Worm (Caenorhabditis elegans) whole organism, L2 larva: ENCODE results near the gene smvt-1.

Experiments
- C34F6.9 ChIP-seq: fragments of 150-350 bp; optimal IDR thresholded peaks from 2 replicates; lab custom pipeline; 2014; ENCODE audit warnings: missing biosample characterization, missing genetic modification characterization
- F13H6.1 ChIP-seq: sonication (generic microtip); optimal IDR thresholded peaks from 2 replicates; lab custom pipeline; 2016; ENCODE audit warnings: missing genetic modification characterization, missing compliant biosample characterization
- R02D3.7 ChIP-seq: fragments of 150-350 bp; optimal IDR thresholded peaks from 2 replicates; lab custom pipeline; 2014; ENCODE audit warnings: missing biosample characterization, missing genetic modification characterization
- Y55F3AM.14 ChIP-seq: fragments of 200-800 bp; sonication (Bioruptor generic); optimal IDR thresholded peaks from 2 replicates; lab custom pipeline; 2018; ENCODE audit warnings: mild to moderate bottlenecking, missing genetic modification characterization, missing compliant biosample characterization
- ZK546.5 ChIP-seq: sonication (generic microtip); optimal IDR thresholded peaks from 2 replicates; lab custom pipeline; 2017; ENCODE audit warnings: missing biosample characterization, missing genetic modification characterization
- alr-1 ChIP-seq: fragments of 150-350 bp; optimal IDR thresholded peaks from 2 replicates; lab custom pipeline; 2014; ENCODE audit warnings: missing biosample characterization, missing genetic modification characterization
- aly-2 ChIP-seq: fragments of 150-350 bp; optimal IDR thresholded peaks from 2 replicates; lab custom pipeline; 2014; ENCODE audit warnings: missing biosample characterization, missing genetic modification characterization
- ama-1 ChIP-seq: fragments of 150-350 bp; optimal IDR thresholded peaks from 2 replicates; lab custom pipeline; 2018; ENCODE audit warnings: inconsistent platforms
- blmp-1 ChIP-seq: sonication (generic microtip); optimal IDR thresholded peaks from 2 replicates; lab custom pipeline; 2017; ENCODE audit warnings: missing genetic modification characterization, mild to moderate bottlenecking, missing compliant biosample characterization, antibody characterized with exemption, moderate library complexity; ENCODE audit not compliant: insufficient read depth
- ceh-82 ChIP-seq: fragments of 150-350 bp; optimal IDR thresholded peaks from 2 replicates; lab custom pipeline; 2014; ENCODE audit warnings: missing biosample characterization, missing genetic modification characterization
- crh-2 ChIP-seq: sonication (generic microtip); optimal IDR thresholded peaks from 2 replicates; lab custom pipeline; 2017; ENCODE audit warnings: missing biosample characterization, missing genetic modification characterization
- dmd-4 ChIP-seq: sonication (generic microtip); optimal IDR thresholded peaks from 2 replicates; lab custom pipeline; 2017; ENCODE audit warnings: missing biosample characterization, missing genetic modification characterization
- egl-27 ChIP-seq: sonication (generic microtip); optimal IDR thresholded peaks from 3 replicates; lab custom pipeline; 2017; ENCODE audit warnings: missing biosample characterization, missing genetic modification reagents, missing genetic modification characterization
- elt-1 ChIP-seq: fragments of 150-350 bp; optimal IDR thresholded peaks from 2 replicates; lab custom pipeline; 2014; ENCODE audit warnings: missing biosample characterization, missing genetic modification characterization
- elt-3 ChIP-seq: sonication (generic microtip); optimal IDR thresholded peaks from 2 replicates; lab custom pipeline; 2017; ENCODE audit warnings: missing biosample characterization, missing genetic modification characterization
- fos-1 ChIP-seq: fragments of 150-350 bp; optimal IDR thresholded peaks from 2 replicates; lab custom pipeline; 2014; ENCODE audit warnings: missing biosample characterization, missing genetic modification characterization
- gmeb-1 ChIP-seq: fragments of 150-350 bp; optimal IDR thresholded peaks from 2 replicates; lab custom pipeline; 2014; ENCODE audit warnings: missing biosample characterization, missing genetic modification characterization
- lin-11 ChIP-seq: fragments of 150-350 bp; sonication (generic microtip); optimal IDR thresholded peaks from 2 replicates; lab custom pipeline; 2014; ENCODE audit warnings: missing biosample characterization, missing genetic modification characterization, inconsistent platforms, mixed read lengths
- lin-13 ChIP-seq: fragments of 150-350 bp; optimal IDR thresholded peaks from 2 replicates; lab custom pipeline; 2014; ENCODE audit warnings: missing biosample characterization, missing genetic modification reagents, missing genetic modification characterization
- lin-39 ChIP-seq: fragments of 150-350 bp; optimal IDR thresholded peaks from 2 replicates; lab custom pipeline; 2014; ENCODE audit warnings: missing biosample characterization, missing genetic modification reagents, missing genetic modification characterization
- lsy-2 ChIP-seq, 2 experiments: fragments of 150-350 bp in 1 of 2; sonication (generic microtip) in 1 of 2; optimal IDR thresholded peaks; 2 replicates each; lab custom pipeline; 2014 to 2017; ENCODE audit warnings: missing biosample characterization in 2 of 2, missing genetic modification characterization in 2 of 2
- mab-5 ChIP-seq: fragments of 150-350 bp; optimal IDR thresholded peaks from 2 replicates; lab custom pipeline; 2014; ENCODE audit warnings: missing biosample characterization, missing genetic modification characterization
- mbf-1 ChIP-seq: sonication (generic microtip); optimal IDR thresholded peaks from 2 replicates; lab custom pipeline; 2017; ENCODE audit warnings: missing biosample characterization, missing genetic modification characterization
- mdl-1 ChIP-seq, 2 experiments: fragments of 150-350 bp in 1 of 2; sonication (generic microtip) in 1 of 2; optimal IDR thresholded peaks; 2 replicates each; lab custom pipeline; 2017; ENCODE audit warnings: missing biosample characterization in 2 of 2, missing genetic modification characterization in 2 of 2
- nhr-10 ChIP-seq: sonication (generic microtip); optimal IDR thresholded peaks from 2 replicates; lab custom pipeline; 2017; ENCODE audit warnings: missing biosample characterization, missing genetic modification characterization
- nhr-11 ChIP-seq: fragments of 150-350 bp; optimal IDR thresholded peaks from 2 replicates; lab custom pipeline; 2014; ENCODE audit warnings: missing biosample characterization, missing genetic modification characterization
- nhr-12 ChIP-seq: fragments of 150-350 bp; optimal IDR thresholded peaks from 2 replicates; lab custom pipeline; 2014; ENCODE audit warnings: missing biosample characterization, missing genetic modification characterization
- nhr-129 ChIP-seq: fragments of 150-350 bp; optimal IDR thresholded peaks from 2 replicates; lab custom pipeline; 2014; ENCODE audit warnings: missing biosample characterization, missing genetic modification characterization
- nhr-21 ChIP-seq: fragments of 150-350 bp; optimal IDR thresholded peaks from 2 replicates; lab custom pipeline; 2014; ENCODE audit warnings: missing biosample characterization, missing genetic modification characterization
- nhr-23 ChIP-seq: fragments of 150-350 bp; optimal IDR thresholded peaks from 2 replicates; lab custom pipeline; 2014; ENCODE audit warnings: missing biosample characterization, missing genetic modification reagents, missing genetic modification characterization
- nhr-237 ChIP-seq: fragments of 150-350 bp; optimal IDR thresholded peaks from 2 replicates; lab custom pipeline; 2014; ENCODE audit warnings: missing biosample characterization, missing genetic modification characterization
- nhr-25 ChIP-seq: fragments of 150-350 bp; sonication (generic microtip); optimal IDR thresholded peaks from 3 replicates; lab custom pipeline; 2014; ENCODE audit warnings: missing biosample characterization, missing genetic modification characterization
- nhr-6 ChIP-seq: fragments of 150-350 bp; optimal IDR thresholded peaks from 2 replicates; lab custom pipeline; 2014; ENCODE audit warnings: missing biosample characterization, missing genetic modification characterization
- peb-1 ChIP-seq: fragments of 150-350 bp; optimal IDR thresholded peaks from 2 replicates; lab custom pipeline; 2014; ENCODE audit warnings: missing biosample characterization, missing genetic modification characterization
- sem-4 ChIP-seq: fragments of 150-350 bp; optimal IDR thresholded peaks from 2 replicates; lab custom pipeline; 2014; ENCODE audit warnings: missing biosample characterization, missing genetic modification reagents, missing genetic modification characterization
- sma-3 ChIP-seq: sonication (generic microtip); optimal IDR thresholded peaks from 2 replicates; lab custom pipeline; 2016; ENCODE audit warnings: missing genetic modification reagents, missing genetic modification characterization, missing compliant biosample characterization
- sma-9 ChIP-seq, 2 experiments: fragments of 150-350 bp in 1 of 2; sonication (generic microtip) in 1 of 2; optimal IDR thresholded peaks; 2 replicates each; lab custom pipeline; 2014 to 2016; ENCODE audit warnings: missing genetic modification characterization in 2 of 2, mild to moderate bottlenecking in 1 of 2, missing biosample characterization in 1 of 2, missing compliant biosample characterization in 1 of 2, missing genetic modification reagents in 1 of 2, moderate library complexity in 1 of 2
- snpc-4 ChIP-seq: fragments of 150-350 bp; optimal IDR thresholded peaks from 2 replicates; lab custom pipeline; 2014; ENCODE audit warnings: missing biosample characterization, missing genetic modification characterization
- unc-39 ChIP-seq: fragments of 150-350 bp; optimal IDR thresholded peaks from 2 replicates; lab custom pipeline; 2014; ENCODE audit warnings: missing biosample characterization, missing genetic modification characterization
- unc-55 ChIP-seq: fragments of 150-350 bp; sonication (generic microtip); optimal IDR thresholded peaks from 3 replicates; lab custom pipeline; 2014; ENCODE audit warnings: missing biosample characterization, missing genetic modification reagents, missing genetic modification characterization
- unc-62 ChIP-seq: fragments of 150-350 bp; optimal IDR thresholded peaks from 2 replicates; lab custom pipeline; 2014; ENCODE audit warnings: missing biosample characterization, missing genetic modification reagents, missing genetic modification characterization
- zag-1 ChIP-seq: fragments of 150-350 bp; optimal IDR thresholded peaks from 2 replicates; lab custom pipeline; 2014; ENCODE audit warnings: missing biosample characterization, missing genetic modification characterization
- ztf-1 ChIP-seq: fragments of 200-800 bp; sonication (Bioruptor generic); conservative IDR thresholded peaks from 2 replicates; pipeline ENCODE4 v1.3.6; 2022; ENCODE audit warnings: missing genetic modification characterization, missing compliant biosample characterization
- ztf-11 ChIP-seq: sonication (generic microtip); optimal IDR thresholded peaks from 2 replicates; lab custom pipeline; 2017; ENCODE audit warnings: missing biosample characterization, missing genetic modification characterization
- ztf-4 ChIP-seq: fragments of 150-350 bp; optimal IDR thresholded peaks from 2 replicates; lab custom pipeline; 2014; ENCODE audit warnings: missing biosample characterization, missing genetic modification characterization

smvt-1 gene

DNA sequence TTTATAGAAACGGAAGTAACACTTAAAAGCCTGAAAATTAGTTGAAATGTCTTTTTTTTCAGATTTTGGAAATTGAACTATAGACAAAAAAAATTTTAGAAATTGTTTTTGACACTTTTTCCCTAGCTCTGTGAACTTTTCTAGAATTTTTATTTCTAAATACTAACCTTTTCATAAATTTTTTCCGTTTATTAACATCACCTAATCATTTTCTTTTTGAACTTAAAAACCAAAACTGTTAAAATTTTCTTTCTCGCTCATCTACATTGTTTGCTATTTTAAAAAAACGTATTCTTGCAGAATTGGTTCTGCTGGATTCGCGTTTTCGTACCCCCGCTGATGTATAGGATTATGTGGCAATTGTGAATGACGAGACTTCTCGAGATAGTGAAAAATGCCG lies 44.9 kb upstream of the smvt-1 start, which contains the start of the genes nhr-40 and T03G6.7:
TSS of gene nhr-40 (plus strand) at position 301 of the 400 bp plus-strand sequence.
TSS of gene T03G6.7 (plus strand) at position 337 of the 400 bp plus-strand sequence.
- TF ChIP-seq gmeb-1, result no peak
- TF ChIP-seq nhr-11 (tag; lab: Kevin White, UChicago), result no peak
- no peak for TF ChIP-seq nhr-237 (tag; lab: Kevin White, UChicago)
- TF ChIP-seq ztf-11 (tag; lab: Kevin White, UChicago), result no peak
- TF ChIP-seq nhr-12 (tag; lab: Kevin White, UChicago), result no peak
- no peak for TF ChIP-seq zag-1 (tag; lab: Kevin White, UChicago)
- TF ChIP-seq sma-3 (GFP tag; lab: Kevin White, UChicago), result no peak
- TF ChIP-seq unc-62 (GFP tag; lab: Kevin White, UChicago), result no peak
- TF ChIP-seq alr-1 (tag; lab: Kevin White, UChicago), result no peak
- TF ChIP-seq mab-5 (tag; lab: Kevin White, UChicago), result no peak

DNA sequence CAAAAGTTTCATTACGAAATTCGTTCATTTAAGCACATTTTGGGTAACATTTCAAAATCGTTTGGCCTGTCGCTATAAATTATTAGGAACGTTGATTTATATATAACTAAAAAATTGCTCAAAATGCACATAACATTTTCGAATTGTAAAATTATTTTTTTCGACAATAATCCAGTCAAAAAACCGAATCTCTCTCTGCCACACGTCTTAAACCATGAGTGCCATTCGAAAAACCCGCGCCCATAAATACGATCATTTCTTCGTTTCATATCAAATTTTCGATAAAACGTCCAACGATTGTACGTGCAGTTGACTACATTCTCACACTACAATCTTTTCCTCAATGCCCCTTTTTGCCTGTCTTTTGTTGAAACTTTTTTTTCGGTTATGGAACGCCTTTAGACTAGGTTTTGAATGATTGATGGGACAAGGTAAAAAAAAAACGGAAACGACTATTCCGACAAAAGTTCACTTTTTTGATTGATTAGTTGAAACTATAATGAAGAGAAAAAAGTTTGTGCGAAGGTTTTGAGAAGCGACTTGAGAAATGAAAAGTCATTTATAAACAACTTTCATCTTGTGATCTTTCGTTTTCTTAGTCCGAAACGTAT lies 44.0 kb upstream of the smvt-1 start:
- TF ChIP-seq peb-1 (tag; lab: Kevin White, UChicago), result no peak
- no peak for TF ChIP-seq unc-62 (GFP tag; lab: Kevin White, UChicago)
- no peak for TF ChIP-seq gmeb-1
- TF ChIP-seq dmd-4 (tag; lab: Kevin White, UChicago), result no peak
- TF ChIP-seq elt-3 (tag; lab: Kevin White, UChicago), result no peak
- peak; percentile 28 for TF ChIP-seq crh-2
- peak; percentile 23 for TF ChIP-seq sma-9 (GFP tag; optimal IDR thresholded peaks at IDR 0.05; lab: Kevin White, UChicago)
- TF ChIP-seq sma-9 (tag; optimal IDR thresholded peaks at IDR 0.05; lab: Kevin White, UChicago), result no peak
- peak; percentile 70 for TF ChIP-seq ama-1
- no peak for TF ChIP-seq nhr-11 (tag; lab: Kevin White, UChicago)
- TF ChIP-seq fos-1 (tag; lab: Kevin White, UChicago), result no peak
- no peak for TF ChIP-seq mab-5 (tag; lab: Kevin White, UChicago)
- no peak for TF ChIP-seq nhr-23 (tag; lab: Kevin White, UChicago)
- no peak for TF ChIP-seq lin-39
- TF ChIP-seq aly-2, result no peak
- no peak for TF ChIP-seq C34F6.9
- TF ChIP-seq unc-39 (tag; lab: Kevin White, UChicago), result no peak
- TF ChIP-seq lin-13 (GFP tag; lab: Kevin White, UChicago), result no peak
- no peak for TF ChIP-seq nhr-10
- TF ChIP-seq ztf-1 (GFP tag; lab: Robert Waterston, UW), result no peak
- TF ChIP-seq ztf-11 (tag; lab: Kevin White, UChicago), result no peak
- no peak for TF ChIP-seq snpc-4 (tag; lab: Kevin White, UChicago)
- peak; percentile 27 for TF ChIP-seq nhr-129 (tag; lab: Kevin White, UChicago)
- no peak for TF ChIP-seq F13H6.1
- TF ChIP-seq nhr-6, result no peak

- no peak for TF ChIP-seq nhr-10
- no peak for TF ChIP-seq alr-1 (tag; lab: Kevin White, UChicago)
- TF ChIP-seq ZK546.5, result no peak
- no peak for TF ChIP-seq ama-1
- peak; percentile 43 for TF ChIP-seq nhr-21 (tag; lab: Kevin White, UChicago)
- TF ChIP-seq peb-1 (tag; lab: Kevin White, UChicago), result no peak
- no peak for TF ChIP-seq aly-2
- no peak for TF ChIP-seq unc-62 (GFP tag; lab: Kevin White, UChicago)
- no peak for TF ChIP-seq nhr-23 (tag; lab: Kevin White, UChicago)
- TF ChIP-seq nhr-129 (tag; lab: Kevin White, UChicago), result peak; percentile 61
- TF ChIP-seq mab-5 (tag; lab: Kevin White, UChicago), result no peak
- TF ChIP-seq sma-9 (GFP tag; optimal IDR thresholded peaks at IDR 0.05; lab: Kevin White, UChicago), result peak; percentile 84
- no peak for TF ChIP-seq sma-9 (tag; optimal IDR thresholded peaks at IDR 0.05; lab: Kevin White, UChicago)
- no peak for TF ChIP-seq dmd-4 (tag; lab: Kevin White, UChicago)
- TF ChIP-seq elt-3 (tag; lab: Kevin White, UChicago), result no peak
- TF ChIP-seq lin-39, result no peak
- TF ChIP-seq zag-1 (tag; lab: Kevin White, UChicago), result no peak
- TF ChIP-seq ztf-4 (tag; lab: Kevin White, UChicago), result no peak
- TF ChIP-seq unc-39 (tag; lab: Kevin White, UChicago), result no peak
- no peak for TF ChIP-seq gmeb-1
- TF ChIP-seq lin-11 (tag; lab: Kevin White, UChicago), result no peak
- no peak for TF ChIP-seq ceh-82
- TF ChIP-seq sem-4 (tag; lab: Kevin White, UChicago), result no peak
- no peak for TF ChIP-seq nhr-11 (tag; lab: Kevin White, UChicago)
- no peak for TF ChIP-seq ztf-1 (GFP tag; lab: Robert Waterston, UW)
- TF ChIP-seq fos-1 (tag; lab: Kevin White, UChicago), result peak; percentile 8
- no peak for TF ChIP-seq mdl-1 (tag; optimal IDR thresholded peaks at IDR 0.05; lab: Kevin White, UChicago)
- TF ChIP-seq mbf-1 (tag; lab: Kevin White, UChicago), result no peak
- TF ChIP-seq crh-2, result no peak
- peak in 1 of 2 experiments; percentile 51 for TF ChIP-seq lsy-2 (tag; optimal IDR thresholded peaks at IDR 0.05; lab: Kevin White, UChicago)
- TF ChIP-seq elt-1 (tag; lab: Kevin White, UChicago), result no peak
- TF ChIP-seq nhr-6, result peak; percentile 37
- no peak for TF ChIP-seq unc-55 (GFP tag; lab: Kevin White, UChicago)
- TF ChIP-seq nhr-25 (tag; lab: Kevin White, UChicago), result peak; percentile 88
- TF ChIP-seq sma-3 (GFP tag; lab: Kevin White, UChicago), result peak; percentile 65
- peak; percentile 90 for TF ChIP-seq blmp-1 (tag; lab: Kevin White, UChicago)
- TF ChIP-seq R02D3.7, result no peak
- TF ChIP-seq Y55F3AM.14, result no peak
- TF ChIP-seq lin-13 (GFP tag; lab: Kevin White, UChicago), result no peak
- TF ChIP-seq egl-27 (tag; lab: Kevin White, UChicago), result peak; percentile 18
Measured at ce11 chrX:2591586-2592000, 42.8 kb upstream of the smvt-1 start.
